Fruit fly (Drosophila melanogaster) whole organism, pupa: ENCODE data around the gene CG1896.

Source experiments
- CG10348 ChIP-seq: fragments of 200-800 bp; sonication (Bioruptor generic); IDR thresholded peaks from 2 replicates; pipeline ENCODE4 v1.3.6; 2022; ENCODE audit warnings: missing biosample characterization, missing genetic modification characterization
- CG13204 ChIP-seq: fragments of 200-800 bp; sonication (Bioruptor generic); optimal IDR thresholded peaks from 2 replicates; lab custom pipeline; 2018; ENCODE audit warnings: missing biosample characterization, mild to moderate bottlenecking, missing genetic modification characterization, moderate library complexity
- CG14655 ChIP-seq: fragments of 200-800 bp; sonication (Bioruptor generic); optimal IDR thresholded peaks from 3 replicates; lab custom pipeline; 2017; ENCODE audit warnings: mild to moderate bottlenecking, missing biosample characterization, missing genetic modification reagents, missing genetic modification characterization
- CG32121 ChIP-seq: fragments of 200-800 bp; sonication (Bioruptor generic); IDR thresholded peaks from 2 replicates; pipeline ENCODE4 v1.3.6; 2022; ENCODE audit warnings: missing biosample characterization, missing genetic modification characterization
- CG34367 ChIP-seq: fragments of 200-800 bp; sonication (Bioruptor generic); optimal IDR thresholded peaks from 2 replicates; lab custom pipeline; 2018; ENCODE audit warnings: missing biosample characterization, mild to moderate bottlenecking, missing genetic modification characterization
- CG4496 ChIP-seq: fragments of 200-800 bp; sonication (Bioruptor generic); IDR thresholded peaks from 3 replicates; pipeline ENCODE4 v1.3.6; 2022; ENCODE audit warnings: missing biosample characterization, missing genetic modification characterization
- D1 ChIP-seq: fragments of 200-800 bp; sonication (Bioruptor generic); optimal IDR thresholded peaks from 2 replicates; lab custom pipeline; 2018; ENCODE audit warnings: missing biosample characterization, mild to moderate bottlenecking, missing genetic modification characterization, moderate library complexity
- EcR ChIP-seq: fragments of 200-800 bp; sonication (Bioruptor generic); optimal IDR thresholded peaks from 3 replicates; lab custom pipeline; 2019; ENCODE audit warnings: missing biosample characterization, missing genetic modification characterization, mild to moderate bottlenecking, moderate library complexity, missing genetic modification reagents
- Ets98B ChIP-seq: fragments of 200-800 bp; sonication (Bioruptor generic); IDR thresholded peaks from 2 replicates; pipeline ENCODE4 v1.3.6; 2022; ENCODE audit warnings: missing biosample characterization, missing genetic modification characterization
- Pif1A ChIP-seq: fragments of 200-800 bp; sonication (Bioruptor generic); optimal IDR thresholded peaks from 3 replicates; lab custom pipeline; 2016; ENCODE audit warnings: missing biosample characterization, missing genetic modification characterization
- gl ChIP-seq: fragments of 200-800 bp; sonication (Bioruptor generic); optimal IDR thresholded peaks from 2 replicates; lab custom pipeline; 2018; ENCODE audit warnings: missing biosample characterization, mild to moderate bottlenecking, missing genetic modification characterization

- peak; percentile 57; the same call in 2 of the 3 replicates for TF ChIP-seq CG4496 (GFP tag; lab: Robert Waterston, UW)
- no peak for TF ChIP-seq CG10348
- no peak for TF ChIP-seq Ets98B (GFP tag; lab: Robert Waterston, UW)
- no peak for TF ChIP-seq Pif1A (GFP tag; lab: Kevin White, UChicago)
- TF ChIP-seq gl = no peak
- TF ChIP-seq CG34367 (tag; lab: Kevin White, UChicago) = no peak
- TF ChIP-seq CG13204 (GFP tag; lab: Kevin White, UChicago) = no peak
- TF ChIP-seq EcR (GFP tag; lab: Kevin White, UChicago) = no peak
- TF ChIP-seq D1 = no peak
- TF ChIP-seq CG32121 = no peak
- no peak for TF ChIP-seq CG14655 (GFP tag; lab: Kevin White, UChicago)
Observed at dm6 chr3R:31793664-31794417, 49.8 kb downstream of the CG1896 start, which contains the start of the genes Mccc1 and Acf.
